Fruit fly (Drosophila melanogaster): ENCODE data around the gene CG14107.
A peak's percentile ranks its signal among the peaks of the same experiment; 100 is the strongest.

Gene CG14107

dm6 chr3L:13397656-13398055, 16.5 kb upstream of the CG14107 start:
- peak; percentile 25 for TF ChIP-seq CG1603 (tag; optimal IDR thresholded peaks at IDR 0.05)
- no peak for TF ChIP-seq CG11723 (GFP tag; optimal IDR thresholded peaks at IDR 0.05)
- peak; percentile 31 for TF ChIP-seq Med (GFP tag)
- TF ChIP-seq HHEX (GFP tag; optimal IDR thresholded peaks at IDR 0.05) = no peak
- no peak for TF ChIP-seq C15 (GFP tag; IDR thresholded peaks at IDR 0.05)
- TF ChIP-seq Gug (GFP tag; IDR thresholded peaks at IDR 0.05) = no peak
- no peak for TF ChIP-seq Abd-B (GFP tag; optimal IDR thresholded peaks at IDR 0.05)
- no peak for TF ChIP-seq CG10431 (GFP tag; optimal IDR thresholded peaks at IDR 0.05)
- TF ChIP-seq ATbp (GFP tag; optimal IDR thresholded peaks at IDR 0.05) = peak; percentile 26
- no peak for TF ChIP-seq Sin3A (optimal IDR thresholded peaks at IDR 0.05)
- TF ChIP-seq CG3065 (GFP tag; optimal IDR thresholded peaks at IDR 0.05) = no peak
- no peak for TF ChIP-seq CG2202 (tag; optimal IDR thresholded peaks at IDR 0.05)
- peak; percentile 13 for TF ChIP-seq fd64A (GFP tag; optimal IDR thresholded peaks at IDR 0.05)
- TF ChIP-seq oc (tag; optimal IDR thresholded peaks at IDR 0.05) = no peak
- TF ChIP-seq Adf1 (GFP tag; IDR thresholded peaks at IDR 0.05) = no peak
- TF ChIP-seq onecut (GFP tag; IDR thresholded peaks at IDR 0.05) = no peak
- peak; percentile 91 for TF ChIP-seq sens (GFP tag)
- no peak for TF ChIP-seq CG13123 (GFP tag; optimal IDR thresholded peaks at IDR 0.05)
- no peak for TF ChIP-seq pum (GFP tag; optimal IDR thresholded peaks at IDR 0.05)
- TF ChIP-seq Awh (GFP tag; IDR thresholded peaks at IDR 0.05) = no peak
- TF ChIP-seq Ets65A (GFP tag) = peak; percentile 35
- no peak for TF ChIP-seq Kr (GFP tag; optimal IDR thresholded peaks at IDR 0.05)
- no peak for TF ChIP-seq CG1792 (GFP tag; optimal IDR thresholded peaks at IDR 0.05)
- TF ChIP-seq Meics (GFP tag; optimal IDR thresholded peaks at IDR 0.05) = peak; percentile 19
- no peak for TF ChIP-seq zen2 (GFP tag; IDR thresholded peaks at IDR 0.05; ENCODE audit: partially characterized antibody)

dm6 chr3L:13393538-13393937, 12.4 kb upstream of the CG14107 start:
- TF ChIP-seq CG10979 (tag; optimal IDR thresholded peaks at IDR 0.05) (peak; percentile 12), sens (GFP tag) (peak; percentile 87), nerfin-2 (GFP tag; IDR thresholded peaks at IDR 0.05; ENCODE audit: partially characterized antibody) (no peak), CG9727 (GFP tag; optimal IDR thresholded peaks at IDR 0.05) (peak; percentile 15)

DNA sequence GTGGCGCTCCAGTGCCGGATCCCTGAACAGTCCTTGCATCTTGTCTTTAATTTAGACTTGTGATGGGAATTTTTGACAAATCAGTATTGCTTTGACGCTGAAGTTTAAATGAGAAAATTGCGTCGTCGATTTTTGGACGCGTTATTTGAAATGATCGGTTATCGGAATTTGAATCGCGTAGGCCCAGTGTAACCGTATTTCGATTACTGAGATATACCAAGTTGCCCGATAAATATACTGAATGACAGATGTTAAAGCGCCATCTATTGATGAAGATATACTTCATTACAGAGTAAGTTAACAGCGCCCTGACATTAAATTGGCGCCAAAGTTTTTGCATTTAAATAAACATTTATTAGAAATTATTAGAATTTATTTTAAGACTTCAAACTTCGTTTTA, 8.7 kb upstream of the CG14107 start, which contains the start of gene Poc1:
Gene Poc1 (minus strand): TSS at position 173 of the 400 bp plus-strand sequence.
- TF ChIP-seq zfh2 (GFP tag; optimal IDR thresholded peaks at IDR 0.05) (no peak), ssp (GFP tag; IDR thresholded peaks at IDR 0.05) (no peak), ap (GFP tag; IDR thresholded peaks at IDR 0.05) (no peak), luna (GFP tag; optimal IDR thresholded peaks at IDR 0.05) (no peak), Drgx (GFP tag; IDR thresholded peaks at IDR 0.05) (no peak), Spps (tag; optimal IDR thresholded peaks at IDR 0.05) (no peak), Dbx (GFP tag; IDR thresholded peaks at IDR 0.05) (no peak), CG7556 (GFP tag; optimal IDR thresholded peaks at IDR 0.05) (no peak), Dref (GFP tag; IDR thresholded peaks at IDR 0.05) (peak; percentile 80), stwl (tag; optimal IDR thresholded peaks at IDR 0.05) (peak; percentile 85), tap (tag; optimal IDR thresholded peaks at IDR 0.05) (no peak), CG1602 (GFP tag; optimal IDR thresholded peaks at IDR 0.05) (no peak), sr (GFP tag; IDR thresholded peaks at IDR 0.05) (no peak), CG15479 (GFP tag; optimal IDR thresholded peaks at IDR 0.05) (no peak), CG6683 (GFP tag; optimal IDR thresholded peaks at IDR 0.05) (no peak), pum (GFP tag; optimal IDR thresholded peaks at IDR 0.05) (no peak), Poxn (GFP tag; IDR thresholded peaks at IDR 0.05) (no peak), phol (tag; optimal IDR thresholded peaks at IDR 0.05) (no peak), CG1603 (tag; optimal IDR thresholded peaks at IDR 0.05) (peak; percentile 50), Kr (GFP tag; optimal IDR thresholded peaks at IDR 0.05) (no peak), CG11247 (GFP tag; IDR thresholded peaks at IDR 0.05) (no peak), CG15601 (tag; optimal IDR thresholded peaks at IDR 0.05) (peak; percentile 21), Bgb (GFP tag; IDR thresholded peaks at IDR 0.05; ENCODE audit: partially characterized antibody) (0 out of 2 replicates have a peak, but pooled peaks have one; percentile 51), exex (tag; optimal IDR thresholded peaks at IDR 0.05) (no peak), dimm (GFP tag; IDR thresholded peaks at IDR 0.05) (no peak), Opbp (GFP tag; IDR thresholded peaks at IDR 0.05; ENCODE audit: partially characterized antibody) (peak; percentile 44; the same call in 1 of the 3 replicates)

All from whole organism, embryonic.